Worm (Caenorhabditis elegans) whole organism, young adult: ENCODE measurements around the gene K09H11.15.

Experiments
- B0261.1 ChIP-seq: sonication (generic microtip); optimal IDR thresholded peaks from 2 replicates; lab custom pipeline; 2016; ENCODE audit warnings: mild to moderate bottlenecking, missing genetic modification characterization, moderate library complexity, missing compliant biosample characterization
- F33H1.4 ChIP-seq: fragments of 200-800 bp; sonication (Bioruptor generic); IDR thresholded peaks from 2 replicates; pipeline ENCODE4 v1.3.6; 2022; ENCODE audit warnings: missing genetic modification reagents, missing genetic modification characterization, missing compliant biosample characterization
- K11D2.4 ChIP-seq: fragments of 200-800 bp; sonication (Bioruptor generic); IDR thresholded peaks from 2 replicates; pipeline ENCODE4 v1.3.6; 2022; ENCODE audit warnings: missing genetic modification reagents, missing genetic modification characterization, missing compliant biosample characterization
- K12H6.12 ChIP-seq: fragments of 200-800 bp; sonication (Bioruptor generic); optimal IDR thresholded peaks from 2 replicates; lab custom pipeline; 2018; ENCODE audit warnings: mild to moderate bottlenecking, missing genetic modification characterization, missing compliant biosample characterization
- Y79H2A.3 ChIP-seq: fragments of 200-800 bp; sonication (Bioruptor generic); conservative IDR thresholded peaks from 2 replicates; pipeline ENCODE4 v1.3.6; 2022; ENCODE audit warnings: missing genetic modification reagents, missing genetic modification characterization, missing compliant biosample characterization
- akir-1 ChIP-seq: fragments of 200-800 bp; sonication (Bioruptor generic); optimal IDR thresholded peaks from 2 replicates; lab custom pipeline; 2018; ENCODE audit warnings: mild to moderate bottlenecking, missing genetic modification characterization, moderate library complexity, missing compliant biosample characterization
- aptf-2 ChIP-seq: fragments of 200-800 bp; sonication (Bioruptor generic); conservative IDR thresholded peaks from 2 replicates; pipeline ENCODE4 v1.3.6; 2022; ENCODE audit warnings: missing genetic modification reagents, missing genetic modification characterization, missing compliant biosample characterization
- aptf-3 ChIP-seq: fragments of 200-800 bp; sonication (Bioruptor generic); IDR thresholded peaks from 2 replicates; pipeline ENCODE4 v1.3.6; 2022; ENCODE audit warnings: missing genetic modification characterization, missing compliant biosample characterization
- atf-7 ChIP-seq: sonication (generic microtip); optimal IDR thresholded peaks from 2 replicates; lab custom pipeline; 2017; ENCODE audit warnings: mild to moderate bottlenecking, missing genetic modification characterization, missing compliant biosample characterization
- attf-3 ChIP-seq: fragments of 200-800 bp; sonication (Bioruptor generic); conservative IDR thresholded peaks from 2 replicates; pipeline ENCODE4 v1.3.6; 2022; ENCODE audit warnings: missing genetic modification reagents, missing genetic modification characterization, missing compliant biosample characterization
- attf-6 ChIP-seq: fragments of 200-800 bp; sonication (Bioruptor generic); IDR thresholded peaks from 2 replicates; pipeline ENCODE4 v1.3.6; 2022; ENCODE audit warnings: missing genetic modification reagents, missing genetic modification characterization, missing compliant biosample characterization
- ccch-3 ChIP-seq: fragments of 200-800 bp; sonication (Bioruptor generic); optimal IDR thresholded peaks from 2 replicates; lab custom pipeline; 2018; ENCODE audit warnings: mild to moderate bottlenecking, missing genetic modification characterization, missing compliant biosample characterization
- cebp-1 ChIP-seq, 2 experiments: fragments of 200-800 bp in 1 of 2; sonication (Bioruptor generic) in 1 of 2; sonication (generic microtip) in 1 of 2; IDR thresholded peaks in 1 of 2; optimal IDR thresholded peaks in 1 of 2; 2 replicates each; pipeline versions ENCODE4 v1.3.6 to Lab custom; 2017 to 2022; ENCODE audit warnings: missing compliant biosample characterization in 2 of 2, missing genetic modification characterization in 2 of 2, mild to moderate bottlenecking in 1 of 2, missing genetic modification reagents in 1 of 2, moderate library complexity in 1 of 2
- cebp-2 ChIP-seq: fragments of 200-800 bp; sonication (Bioruptor generic); IDR thresholded peaks from 2 replicates; pipeline ENCODE4 v1.3.6; 2022; ENCODE audit warnings: missing genetic modification characterization, missing compliant biosample characterization
- ceh-27 ChIP-seq: fragments of 200-800 bp; sonication (Bioruptor generic); optimal IDR thresholded peaks from 2 replicates; lab custom pipeline; 2018; ENCODE audit warnings: mild to moderate bottlenecking, missing genetic modification characterization, moderate library complexity, missing compliant biosample characterization
- ceh-79 ChIP-seq: sonication (generic microtip); optimal IDR thresholded peaks from 2 replicates; lab custom pipeline; 2017; ENCODE audit warnings: mild to moderate bottlenecking, missing genetic modification characterization, missing compliant biosample characterization
- dox-1 ChIP-seq: fragments of 200-800 bp; sonication (Bioruptor generic); IDR thresholded peaks from 2 replicates; pipeline ENCODE4 v1.3.6; 2022; ENCODE audit warnings: missing genetic modification reagents, missing genetic modification characterization, missing compliant biosample characterization
- dpff-1 ChIP-seq: sonication (generic microtip); optimal IDR thresholded peaks from 2 replicates; lab custom pipeline; 2017; ENCODE audit warnings: mild to moderate bottlenecking, missing genetic modification characterization, missing compliant biosample characterization
- egrh-3 ChIP-seq: fragments of 200-800 bp; sonication (Bioruptor generic); IDR thresholded peaks from 2 replicates; pipeline ENCODE4 v1.3.6; 2022; ENCODE audit warnings: missing genetic modification reagents, missing genetic modification characterization, missing compliant biosample characterization
- him-1 ChIP-seq: sonication (generic microtip); optimal IDR thresholded peaks from 2 replicates; lab custom pipeline; 2016; ENCODE audit warnings: missing genotype, missing genetic modification reagents, missing genetic modification characterization, missing compliant biosample characterization
- hlh-12 ChIP-seq: sonication (generic microtip); optimal IDR thresholded peaks from 2 replicates; lab custom pipeline; 2016; ENCODE audit warnings: missing genetic modification characterization, missing compliant biosample characterization
- hlh-26 ChIP-seq: fragments of 200-800 bp; sonication (Bioruptor generic); conservative IDR thresholded peaks from 2 replicates; pipeline ENCODE4 v1.3.6; 2022; ENCODE audit warnings: missing genetic modification reagents, missing genetic modification characterization, missing compliant biosample characterization
- hmg-20 ChIP-seq: fragments of 200-800 bp; sonication (Bioruptor generic); IDR thresholded peaks from 2 replicates; pipeline ENCODE4 v1.3.6; 2022; ENCODE audit warnings: missing genetic modification reagents, missing genetic modification characterization, missing compliant biosample characterization
- hrde-1 ChIP-seq: sonication (generic microtip); optimal IDR thresholded peaks from 2 replicates; lab custom pipeline; 2016; ENCODE audit warnings: missing genetic modification characterization, mild to moderate bottlenecking, missing compliant biosample characterization, moderate library complexity, missing genotype, missing genetic modification reagents, borderline replicate concordance
- lin-26 ChIP-seq: fragments of 200-800 bp; sonication (Bioruptor generic); IDR thresholded peaks from 2 replicates; pipeline ENCODE4 v1.3.6; 2022; ENCODE audit warnings: missing genetic modification reagents, missing genetic modification characterization, missing compliant biosample characterization
- lin-35 ChIP-seq, 3 experiments: fragments of 150-350 bp in 2 of 3; sonication (generic microtip) in 1 of 3; optimal IDR thresholded peaks; 2 replicates each; lab custom pipeline; 2014 to 2018; ENCODE audit warnings: missing biosample characterization in 3 of 3, missing genetic modification characterization in 3 of 3, missing genetic modification reagents in 3 of 3
- lin-54 ChIP-seq: fragments of 200-800 bp; sonication (Bioruptor generic); optimal IDR thresholded peaks from 2 replicates; lab custom pipeline; 2018; ENCODE audit warnings: mild to moderate bottlenecking, missing genetic modification characterization, missing compliant biosample characterization
- madf-6 ChIP-seq: fragments of 200-800 bp; sonication (Bioruptor generic); IDR thresholded peaks from 2 replicates; pipeline ENCODE4 v1.3.6; 2022; ENCODE audit warnings: missing genetic modification reagents, missing genetic modification characterization, missing compliant biosample characterization
- madf-8 ChIP-seq: fragments of 200-800 bp; sonication (Bioruptor generic); conservative IDR thresholded peaks from 2 replicates; pipeline ENCODE4 v1.3.6; 2022; ENCODE audit warnings: missing genetic modification reagents, missing genetic modification characterization, missing compliant biosample characterization
- mcd-1 ChIP-seq: fragments of 200-800 bp; sonication (Bioruptor generic); IDR thresholded peaks from 2 replicates; pipeline ENCODE4 v1.3.6; 2022; ENCODE audit warnings: missing genetic modification reagents, missing genetic modification characterization, missing compliant biosample characterization
- mel-28 ChIP-seq: sonication (generic microtip); optimal IDR thresholded peaks from 2 replicates; lab custom pipeline; 2016; ENCODE audit warnings: borderline replicate concordance, mild to moderate bottlenecking, missing genetic modification characterization, missing compliant biosample characterization
- nhr-27 ChIP-seq: fragments of 200-800 bp; sonication (Bioruptor generic); optimal IDR thresholded peaks from 2 replicates; lab custom pipeline; 2018; ENCODE audit warnings: mild to moderate bottlenecking, missing genetic modification characterization, moderate library complexity, missing compliant biosample characterization
- pha-4 ChIP-seq: fragments of 150-350 bp; sonication (generic microtip); optimal IDR thresholded peaks from 2 replicates; lab custom pipeline; 2014; ENCODE audit warnings: missing biosample characterization, missing genetic modification reagents, missing genetic modification characterization
- rec-8 ChIP-seq, 2 experiments: sonication (generic microtip); optimal IDR thresholded peaks; 2 replicates each; lab custom pipeline; 2016; ENCODE audit warnings: mild to moderate bottlenecking in 2 of 2, missing genetic modification characterization in 2 of 2, missing genetic modification reagents in 2 of 2, missing genotype in 2 of 2, missing biosample characterization in 1 of 2, missing compliant biosample characterization in 1 of 2, moderate library complexity in 1 of 2
- snpc-1.3 ChIP-seq: sonication (generic microtip); optimal IDR thresholded peaks from 2 replicates; lab custom pipeline; 2017; ENCODE audit warnings: missing genetic modification characterization, mild to moderate bottlenecking, missing compliant biosample characterization, antibody characterized with exemption, moderate library complexity, missing genotype, missing genetic modification reagents; ENCODE audit not compliant: insufficient read depth
- snpc-4 ChIP-seq, 5 experiments: fragments of 150-350 bp in 1 of 5; sonication (generic microtip) in 4 of 5; optimal IDR thresholded peaks; 2 replicates each; lab custom pipeline; 2014 to 2018; ENCODE audit warnings: missing genetic modification characterization in 5 of 5, missing biosample characterization in 3 of 5, antibody characterized with exemption in 2 of 5, mild to moderate bottlenecking in 2 of 5, missing compliant biosample characterization in 2 of 5, missing genotype in 2 of 5, moderate library complexity in 2 of 5, missing genetic modification reagents in 1 of 5
- somi-1 ChIP-seq: fragments of 200-800 bp; sonication (Bioruptor generic); optimal IDR thresholded peaks from 2 replicates; lab custom pipeline; 2018; ENCODE audit warnings: mild to moderate bottlenecking, missing genetic modification characterization, missing compliant biosample characterization
- tbx-9 ChIP-seq: sonication (generic microtip); optimal IDR thresholded peaks from 2 replicates; lab custom pipeline; 2016; ENCODE audit warnings: borderline replicate concordance, missing genetic modification characterization, inconsistent platforms, missing compliant biosample characterization
- xnd-1 ChIP-seq: sonication (generic microtip); optimal IDR thresholded peaks from 2 replicates; lab custom pipeline; 2016; ENCODE audit warnings: missing genotype, missing genetic modification reagents, missing genetic modification characterization, missing compliant biosample characterization
- zfh-2 ChIP-seq: fragments of 200-800 bp; sonication (Bioruptor generic); conservative IDR thresholded peaks from 2 replicates; pipeline ENCODE4 v1.3.6; 2022; ENCODE audit warnings: missing genetic modification reagents, missing genetic modification characterization, missing compliant biosample characterization
- ztf-25 ChIP-seq: fragments of 200-800 bp; sonication (Bioruptor generic); IDR thresholded peaks from 2 replicates; pipeline ENCODE4 v1.3.6; 2022; ENCODE audit warnings: missing genetic modification reagents, missing genetic modification characterization, missing compliant biosample characterization
- ztf-26 ChIP-seq: sonication (generic microtip); optimal IDR thresholded peaks from 2 replicates; lab custom pipeline; 2017; ENCODE audit warnings: missing genetic modification characterization, missing compliant biosample characterization
- ztf-6 ChIP-seq: fragments of 200-800 bp; sonication (Bioruptor generic); IDR thresholded peaks from 2 replicates; pipeline ENCODE4 v1.3.6; 2022; ENCODE audit warnings: missing genetic modification reagents, missing genetic modification characterization, missing compliant biosample characterization

K09H11.15 gene

DNA sequence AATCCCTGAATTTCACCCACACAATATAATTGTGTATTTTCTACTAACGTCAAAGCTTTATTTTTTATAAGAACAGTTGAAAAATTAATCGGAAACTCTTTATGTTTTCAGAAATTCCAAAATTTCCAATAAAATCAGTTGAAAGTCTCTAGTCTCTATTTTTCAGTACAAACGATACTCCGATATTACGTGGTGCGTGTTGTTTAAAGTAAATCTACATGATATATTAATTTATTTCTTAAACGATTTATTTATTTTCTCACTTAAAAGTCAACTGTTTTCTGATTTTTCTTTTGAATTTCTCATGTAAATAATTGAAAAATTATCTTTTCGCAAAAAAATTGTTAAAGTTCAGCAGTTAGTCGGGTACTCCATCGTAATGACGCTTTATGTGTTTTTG lies 18.5 kb downstream of the K09H11.15 start:
- TF ChIP-seq ceh-27 (GFP tag; lab: Kevin White, UChicago) (no peak), attf-3 (GFP tag; lab: Robert Waterston, UW) (peak; percentile 70)
- TF ChIP-seq, all 124 proteins: peak for 1

DNA sequence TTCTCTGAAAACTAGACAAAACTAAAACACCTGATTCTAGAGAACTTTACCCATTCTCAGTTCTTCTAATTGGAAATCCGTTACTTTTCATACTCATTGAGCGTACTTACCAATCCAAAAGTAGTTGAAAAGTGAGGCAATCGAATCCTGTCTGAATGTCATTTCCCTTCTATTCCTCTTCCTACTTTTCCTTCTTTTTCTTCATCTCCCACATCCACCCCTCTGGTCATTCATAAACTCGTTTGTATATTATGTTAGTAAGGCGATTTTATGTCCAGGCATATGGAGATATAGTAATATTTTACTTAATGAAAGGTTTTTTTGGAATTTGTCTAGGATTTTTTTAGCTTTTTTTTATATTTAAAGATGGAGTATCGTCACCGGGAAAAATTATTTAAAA lies 22.4 kb downstream of the K09H11.15 start:
- TF ChIP-seq egrh-3 (GFP tag; lab: Robert Waterston, UW), result no peak
- TF ChIP-seq nhr-27 (tag; lab: Kevin White, UChicago), result no peak
- TF ChIP-seq hlh-26, result no peak
- TF ChIP-seq lin-54 (GFP tag; lab: Kevin White, UChicago), result no peak
- TF ChIP-seq cebp-1 (GFP tag; IDR thresholded peaks at IDR 0.05; lab: Robert Waterston, UW), result no peak
- TF ChIP-seq cebp-1 (tag; optimal IDR thresholded peaks at IDR 0.05; lab: Kevin White, UChicago), result no peak
- TF ChIP-seq madf-8, result no peak
- no peak for TF ChIP-seq mel-28 (tag; lab: Kevin White, UChicago)
- TF ChIP-seq hmg-20 (GFP tag; lab: Robert Waterston, UW), result no peak
- TF ChIP-seq K12H6.12 (tag; lab: Kevin White, UChicago), result no peak
- TF ChIP-seq snpc-4 (GFP tag; optimal IDR thresholded peaks at IDR 0.05; lab: Kevin White, UChicago), result no peak
- TF ChIP-seq snpc-4 (tag; optimal IDR thresholded peaks at IDR 0.05; lab: Kevin White, UChicago), result no peak
- no peak for TF ChIP-seq xnd-1 (tag; lab: Kevin White, UChicago)
- no peak for TF ChIP-seq hlh-12 (tag; lab: Kevin White, UChicago)

ce11 chrV:5705510-5705909 lies 25.2 kb downstream of the K09H11.15 start, which contains the start of gene peli-1:
Gene peli-1 (plus strand): TSS chrV:5705810.
- no peak for TF ChIP-seq K11D2.4 (GFP tag; lab: Robert Waterston, UW)
- TF ChIP-seq B0261.1, result no peak
- TF ChIP-seq cebp-2 (GFP tag; lab: Robert Waterston, UW), result no peak
- TF ChIP-seq ceh-79 (tag; lab: Kevin White, UChicago), result no peak
- TF ChIP-seq F33H1.4 (GFP tag; lab: Robert Waterston, UW), result no peak
- TF ChIP-seq lin-35 (GFP tag; optimal IDR thresholded peaks at IDR 0.05; lab: Kevin White, UChicago), result no peak
- no peak for TF ChIP-seq madf-6 (GFP tag; lab: Robert Waterston, UW)
- TF ChIP-seq somi-1 (GFP tag; lab: Kevin White, UChicago), result no peak
- TF ChIP-seq mcd-1 (GFP tag; lab: Robert Waterston, UW), result no peak
- no peak for TF ChIP-seq zfh-2 (GFP tag; lab: Robert Waterston, UW)
- TF ChIP-seq tbx-9 (tag; lab: Kevin White, UChicago), result no peak
- no peak for TF ChIP-seq Y79H2A.3 (GFP tag; lab: Robert Waterston, UW)
- no peak for TF ChIP-seq dpff-1 (tag; lab: Kevin White, UChicago)
- no peak for TF ChIP-seq aptf-2 (GFP tag; lab: Robert Waterston, UW)
- TF ChIP-seq ztf-25 (GFP tag; lab: Robert Waterston, UW), result no peak

DNA sequence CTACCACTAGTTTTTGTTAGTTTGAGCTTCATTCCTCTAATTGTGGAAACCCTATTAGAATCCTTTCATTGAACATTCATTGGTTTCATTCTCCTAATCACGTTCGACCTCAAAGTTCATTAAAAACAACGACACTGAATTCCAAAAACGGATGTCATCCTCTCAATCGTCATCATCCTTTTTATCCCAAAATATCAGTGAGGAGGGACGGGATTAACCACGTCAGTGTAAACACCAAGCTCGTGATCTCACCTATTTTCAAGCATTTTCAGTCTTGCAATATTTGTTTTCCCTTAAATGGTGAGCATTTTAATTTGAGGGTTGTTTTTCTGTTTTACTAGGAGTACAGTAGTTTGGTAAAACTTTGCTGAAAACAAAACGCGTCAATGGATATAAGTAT lies 26.2 kb downstream of the K09H11.15 start:
- TF ChIP-seq him-1 (tag; lab: Kevin White, UChicago) (no peak), madf-6 (GFP tag; lab: Robert Waterston, UW) (no peak), snpc-1.3 (tag; lab: Kevin White, UChicago) (no peak), atf-7 (tag; lab: Kevin White, UChicago) (no peak), aptf-3 (GFP tag; lab: Robert Waterston, UW) (no peak), dox-1 (GFP tag; lab: Robert Waterston, UW) (no peak), hrde-1 (no peak), rec-8 (tag; optimal IDR thresholded peaks at IDR 0.05; lab: Kevin White, UChicago) (no peak), pha-4 (tag; lab: Kevin White, UChicago) (no peak), attf-6 (GFP tag; lab: Robert Waterston, UW) (no peak), lin-26 (GFP tag; lab: Robert Waterston, UW) (no peak), ceh-79 (tag; lab: Kevin White, UChicago) (no peak), ztf-6 (no peak), akir-1 (no peak), ztf-26 (tag; lab: Kevin White, UChicago) (no peak), ccch-3 (GFP tag; lab: Kevin White, UChicago) (no peak)
